Worm (Caenorhabditis elegans): ENCODE measurements around the gene pgm-3.

pgm-3 gene

DNA sequence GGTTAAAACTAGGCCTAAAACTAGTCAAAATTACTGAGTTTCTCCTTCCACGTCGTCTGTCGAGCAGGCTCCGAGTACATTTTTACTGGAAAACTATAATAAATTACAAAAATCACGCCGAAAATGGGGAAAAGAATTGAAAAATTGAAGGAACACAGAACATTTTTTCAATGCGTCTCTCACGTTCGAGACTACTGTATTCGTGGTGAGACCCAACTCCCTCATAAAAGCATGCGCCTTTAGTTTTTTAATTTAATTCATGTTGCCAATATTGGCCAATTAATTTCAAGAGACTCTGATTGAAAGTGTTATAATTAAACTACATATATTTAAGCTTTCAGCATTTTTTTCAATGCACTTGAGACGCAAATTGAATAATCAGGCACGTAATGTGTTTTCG lies 28.6 kb downstream of the pgm-3 start:
- TF ChIP-seq nhr-25 (tag; optimal IDR thresholded peaks at IDR 0.05) (no peak), ceh-16 (tag; optimal IDR thresholded peaks at IDR 0.05) (no peak), daf-12 (tag; optimal IDR thresholded peaks at IDR 0.05) (no peak), hmg-11 (tag; optimal IDR thresholded peaks at IDR 0.05) (no peak), lsy-12 (tag; optimal IDR thresholded peaks at IDR 0.05) (no peak), skn-1 (tag; optimal IDR thresholded peaks at IDR 0.05) (no peak), nhr-77 (tag; optimal IDR thresholded peaks at IDR 0.05) (no peak)

DNA sequence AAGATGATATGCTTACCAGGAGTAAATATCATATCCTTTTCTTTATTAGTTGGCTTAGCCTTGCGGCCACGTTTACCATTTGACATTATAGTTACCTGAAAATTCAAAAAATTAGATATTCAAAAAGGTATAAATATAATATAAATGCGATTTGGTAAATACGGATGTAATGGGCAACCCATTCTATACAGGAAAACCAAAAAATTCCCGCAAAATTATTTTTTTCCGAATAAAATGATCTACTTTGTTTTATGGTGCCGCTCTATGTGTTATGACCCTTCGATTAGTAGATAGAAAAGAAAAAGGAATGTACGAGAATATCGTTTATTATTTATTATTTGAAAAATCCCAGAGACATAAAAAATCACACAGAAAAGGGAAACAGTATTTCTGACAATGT lies 29.2 kb downstream of the pgm-3 start, which contains the start of gene elli-1:
elli-1 (minus strand) TSS at position 101 of the 400 bp plus-strand sequence.
- TF ChIP-seq ztf-4 (tag; optimal IDR thresholded peaks at IDR 0.05) (no peak), snpc-4 (tag; optimal IDR thresholded peaks at IDR 0.05) (no peak), elt-3 (tag; optimal IDR thresholded peaks at IDR 0.05) (no peak), sea-2 (GFP tag; optimal IDR thresholded peaks at IDR 0.05) (no peak), nhr-25 (tag; optimal IDR thresholded peaks at IDR 0.05) (no peak), elt-2 (tag; optimal IDR thresholded peaks at IDR 0.05) (no peak), lin-15B (tag; optimal IDR thresholded peaks at IDR 0.05) (no peak), skn-1 (tag; optimal IDR thresholded peaks at IDR 0.05) (no peak), eor-1 (tag; optimal IDR thresholded peaks at IDR 0.05) (no peak)

DNA sequence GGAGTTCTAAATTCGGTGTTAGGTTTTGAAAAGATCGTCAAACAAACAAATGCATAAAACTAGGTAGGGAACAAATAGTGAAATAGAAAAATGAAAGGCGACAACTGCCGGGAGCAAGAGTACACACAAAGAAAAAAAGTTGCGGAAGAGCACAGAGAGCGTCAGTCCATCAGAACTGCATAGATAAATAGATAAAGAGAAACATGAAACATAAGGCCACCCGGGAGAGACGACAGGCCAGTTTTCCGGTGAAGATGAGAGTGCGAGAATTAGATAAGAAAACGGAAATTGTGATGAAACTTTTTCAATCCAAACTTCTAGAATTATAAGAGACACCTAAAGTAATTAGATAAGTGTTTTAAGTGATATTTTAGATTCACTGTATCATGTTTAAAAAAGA lies 32.2 kb downstream of the pgm-3 start:
- TF ChIP-seq pqm-1 (tag; optimal IDR thresholded peaks at IDR 0.05) (peak; percentile 68), ZK546.5 (tag; optimal IDR thresholded peaks at IDR 0.05) (no peak), nfya-1 (tag; optimal IDR thresholded peaks at IDR 0.05; ENCODE audit: insufficient read depth) (peak; percentile 41), fkh-10 (GFP tag; optimal IDR thresholded peaks at IDR 0.05) (no peak), elt-2 (tag; optimal IDR thresholded peaks at IDR 0.05) (peak; percentile 85), pha-4 (tag; optimal IDR thresholded peaks at IDR 0.05) (peak; percentile 45), nhr-76 (tag; optimal IDR thresholded peaks at IDR 0.05) (no peak), hmg-11 (tag; optimal IDR thresholded peaks at IDR 0.05) (no peak), skn-1 (tag; optimal IDR thresholded peaks at IDR 0.05) (no peak)

DNA sequence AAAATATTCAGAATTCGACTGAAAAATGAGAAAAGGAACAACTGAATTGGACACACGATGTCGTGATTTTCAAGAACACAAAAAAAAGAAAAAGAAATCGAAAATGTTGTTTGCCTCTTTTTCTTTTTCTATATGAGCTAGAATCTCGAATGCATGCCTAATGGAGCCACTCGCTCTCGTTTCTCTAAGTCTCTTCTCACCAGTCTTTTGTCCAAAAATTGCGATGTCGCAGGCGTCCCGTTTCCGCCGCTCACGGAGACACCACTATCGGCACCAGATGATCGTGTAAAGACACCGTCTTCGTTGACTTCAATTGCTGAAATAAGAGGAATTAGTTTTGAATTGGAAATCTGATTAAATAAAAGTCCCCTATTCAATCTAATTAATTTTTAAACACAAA lies 33.1 kb downstream of the pgm-3 start:
- TF ChIP-seq zag-1 (tag; optimal IDR thresholded peaks at IDR 0.05) (no peak), ztf-11 (tag; optimal IDR thresholded peaks at IDR 0.05) (no peak), lsy-12 (tag; optimal IDR thresholded peaks at IDR 0.05) (no peak), daf-12 (tag; optimal IDR thresholded peaks at IDR 0.05) (no peak), R02D3.7 (tag; optimal IDR thresholded peaks at IDR 0.05) (no peak), unc-39 (tag; optimal IDR thresholded peaks at IDR 0.05) (no peak), nhr-11 (tag; optimal IDR thresholded peaks at IDR 0.05) (no peak), tbx-2 (tag; optimal IDR thresholded peaks at IDR 0.05) (no peak), ztf-4 (tag; optimal IDR thresholded peaks at IDR 0.05) (no peak), pqm-1 (tag; optimal IDR thresholded peaks at IDR 0.05) (no peak), egl-5 (tag; optimal IDR thresholded peaks at IDR 0.05) (no peak), ceh-28 (tag; optimal IDR thresholded peaks at IDR 0.05) (no peak), egl-27 (tag; optimal IDR thresholded peaks at IDR 0.05) (no peak), unc-62 (GFP tag; optimal IDR thresholded peaks at IDR 0.05) (no peak), aly-2 (tag; optimal IDR thresholded peaks at IDR 0.05) (no peak), hmg-11 (tag; optimal IDR thresholded peaks at IDR 0.05) (peak; percentile 32), lin-39 (tag; optimal IDR thresholded peaks at IDR 0.05) (peak; percentile 84), ceh-82 (tag; optimal IDR thresholded peaks at IDR 0.05) (no peak), nhr-43 (tag; optimal IDR thresholded peaks at IDR 0.05; ENCODE audit: poor library complexity, severe bottlenecking) (no peak), elt-1 (tag; optimal IDR thresholded peaks at IDR 0.05) (no peak), fkh-2 (tag; optimal IDR thresholded peaks at IDR 0.05) (no peak), pha-4 (tag; optimal IDR thresholded peaks at IDR 0.05) (peak; percentile 4), ZK546.5 (tag; optimal IDR thresholded peaks at IDR 0.05) (no peak), nfya-1 (tag; optimal IDR thresholded peaks at IDR 0.05; ENCODE audit: insufficient read depth) (peak; percentile 66), mml-1 (tag; optimal IDR thresholded peaks at IDR 0.05) (no peak), nhr-67 (tag; optimal IDR thresholded peaks at IDR 0.05) (no peak), sea-2 (GFP tag; optimal IDR thresholded peaks at IDR 0.05) (no peak), nhr-23 (tag; optimal IDR thresholded peaks at IDR 0.05) (no peak), nhr-25 (tag; optimal IDR thresholded peaks at IDR 0.05) (no peak), nhr-76 (tag; optimal IDR thresholded peaks at IDR 0.05) (no peak), elt-3 (tag; optimal IDR thresholded peaks at IDR 0.05) (no peak), nhr-28 (tag; optimal IDR thresholded peaks at IDR 0.05) (no peak), lin-15B (tag; optimal IDR thresholded peaks at IDR 0.05) (peak; percentile 27), snpc-4 (tag; optimal IDR thresholded peaks at IDR 0.05) (no peak), ceh-9 (tag; optimal IDR thresholded peaks at IDR 0.05) (no peak), skn-1 (tag; optimal IDR thresholded peaks at IDR 0.05) (no peak), fos-1 (tag; optimal IDR thresholded peaks at IDR 0.05) (no peak), nhr-237 (tag; optimal IDR thresholded peaks at IDR 0.05) (no peak), ceh-16 (tag; optimal IDR thresholded peaks at IDR 0.05) (no peak), nhr-77 (tag; optimal IDR thresholded peaks at IDR 0.05) (no peak), ama-1 (optimal IDR thresholded peaks at IDR 0.05) (no peak), jun-1 (tag; optimal IDR thresholded peaks at IDR 0.05) (no peak), fkh-10 (GFP tag; optimal IDR thresholded peaks at IDR 0.05) (peak; percentile 37), nhr-12 (tag; optimal IDR thresholded peaks at IDR 0.05) (no peak)

Data from whole organism, L3 larva.